Worm (Caenorhabditis elegans): Measurements from ENCODE around the gene srlf-30.

Gene srlf-30

ce11 chrIV:10855049-10855448, 45.1 kb upstream of the srlf-30 start, which contains the start of gene T11G6.3:
Gene T11G6.3 (minus strand): TSS chrIV:10855237.
- TF ChIP-seq hlh-13 (GFP tag; optimal IDR thresholded peaks at IDR 0.05) = no peak
- no peak for TF ChIP-seq pros-1 (tag; optimal IDR thresholded peaks at IDR 0.05)
- TF ChIP-seq rnt-1 (tag; optimal IDR thresholded peaks at IDR 0.05) = no peak
- TF ChIP-seq Y22D7AL.16 (tag; optimal IDR thresholded peaks at IDR 0.05) = no peak
- TF ChIP-seq gmeb-2 (tag; optimal IDR thresholded peaks at IDR 0.05) = no peak
- no peak for TF ChIP-seq ceh-19 (GFP tag; optimal IDR thresholded peaks at IDR 0.05)

ce11 chrIV:10855946-10856345, 44.2 kb upstream of the srlf-30 start:
- TF ChIP-seq ceh-24 (tag; optimal IDR thresholded peaks at IDR 0.05) = no peak
- peak; percentile 30 for TF ChIP-seq nfya-1 (tag; optimal IDR thresholded peaks at IDR 0.05)
- TF ChIP-seq unc-55 (GFP tag; optimal IDR thresholded peaks at IDR 0.05) = no peak
- no peak for TF ChIP-seq syd-9 (tag; optimal IDR thresholded peaks at IDR 0.05)
- no peak for TF ChIP-seq ceh-34 (tag; optimal IDR thresholded peaks at IDR 0.05)

- TF ChIP-seq unc-42 (tag; optimal IDR thresholded peaks at IDR 0.05) (peak; percentile 6), ceh-31 (tag; optimal IDR thresholded peaks at IDR 0.05) (no peak)
Measured at ce11 chrIV:10858300-10859016, 41.7 kb upstream of the srlf-30 start, which contains the start of the genes T11G6.2 and hars-1. Gene T11G6.2 (minus strand): TSS chrIV:10858496. Gene hars-1 (plus strand): TSS chrIV:10858957.

- TF ChIP-seq sox-2 (GFP tag; IDR thresholded peaks at IDR 0.05) (no peak), sdc-2 (tag; optimal IDR thresholded peaks at IDR 0.05) (no peak), elt-2 (tag; optimal IDR thresholded peaks at IDR 0.05) (no peak), pha-2 (tag; optimal IDR thresholded peaks at IDR 0.05) (no peak), ceh-9 (tag; optimal IDR thresholded peaks at IDR 0.05) (no peak), pag-3 (tag; optimal IDR thresholded peaks at IDR 0.05; ENCODE audit: borderline replicate concordance) (no peak), ceh-48 (tag; optimal IDR thresholded peaks at IDR 0.05) (peak; percentile 5), gmeb-2 (tag; optimal IDR thresholded peaks at IDR 0.05) (no peak)
Measured at ce11 chrIV:10861102-10861501, 39.1 kb upstream of the srlf-30 start, which contains the start of gene rbm-22. Gene rbm-22 (plus strand): TSS chrIV:10861402.

ce11 chrIV:10864031-10864430, 36.2 kb upstream of the srlf-30 start, which contains the start of gene nish-1:
Gene nish-1 (plus strand): TSS chrIV:10864331.
- TF ChIP-seq lim-6 (tag; optimal IDR thresholded peaks at IDR 0.05) = no peak
- no peak for TF ChIP-seq dmd-4 (tag; optimal IDR thresholded peaks at IDR 0.05; ENCODE audit: borderline replicate concordance)
- no peak for TF ChIP-seq unc-86 (tag; optimal IDR thresholded peaks at IDR 0.05)
- TF ChIP-seq ceh-45 (GFP tag; IDR thresholded peaks at IDR 0.05) = no peak
- no peak for TF ChIP-seq pqm-1 (tag; optimal IDR thresholded peaks at IDR 0.05)
- TF ChIP-seq odd-2 (tag; optimal IDR thresholded peaks at IDR 0.05) = no peak
- TF ChIP-seq hlh-6 (tag; optimal IDR thresholded peaks at IDR 0.05) = no peak
- no peak for TF ChIP-seq pros-1 (tag; optimal IDR thresholded peaks at IDR 0.05)
- TF ChIP-seq fax-1 (tag; optimal IDR thresholded peaks at IDR 0.05) = no peak
- no peak for TF ChIP-seq Y22D7AL.16 (tag; optimal IDR thresholded peaks at IDR 0.05)
- no peak for TF ChIP-seq K09A11.1 (tag; optimal IDR thresholded peaks at IDR 0.05; ENCODE audit: insufficient read depth)
- no peak for TF ChIP-seq npax-4 (tag; optimal IDR thresholded peaks at IDR 0.05)
- no peak for TF ChIP-seq ahr-1 (tag; optimal IDR thresholded peaks at IDR 0.05)
- no peak for TF ChIP-seq madf-2 (tag; optimal IDR thresholded peaks at IDR 0.05)
- TF ChIP-seq hlh-13 (GFP tag; optimal IDR thresholded peaks at IDR 0.05) = no peak
- no peak for TF ChIP-seq tbx-7 (tag; optimal IDR thresholded peaks at IDR 0.05)
